Worm (Caenorhabditis elegans) whole organism, L1 larva: ENCODE results near the gene K01D12.1.

Experiments
- ceh-88 ChIP-seq: fragments of 200-800 bp; sonication (Bioruptor generic); IDR thresholded peaks from 2 replicates; pipeline ENCODE4 v1.3.6; 2022; ENCODE audit warnings: missing genetic modification characterization, missing compliant biosample characterization
- efl-1 ChIP-seq, 4 experiments: fragments of 150-350 bp; optimal IDR thresholded peaks in 3 of 4; peaks in 1 of 4; 1 replicate in 1 of 4; 2 replicates in 3 of 4; lab custom pipeline; 2014; ENCODE audit warnings: missing biosample characterization in 2 of 4, missing genetic modification characterization in 2 of 4, missing genetic modification reagents in 2 of 4
- nhr-85 ChIP-seq: sonication (generic microtip); peaks from one replicate; lab custom pipeline; 2016; ENCODE audit warnings: missing genetic modification characterization, inconsistent platforms, missing compliant biosample characterization

ce11 chrV:12412321-12412720, 35.0 kb downstream of the K01D12.1 start:
- TF ChIP-seq nhr-85 (tag; lab: Kevin White, UChicago) (no peak), ceh-88 (GFP tag; lab: Robert Waterston, UW) (no peak), efl-1 (optimal IDR thresholded peaks at IDR 0.05; lab: Kevin White, UChicago) (no peak), efl-1 (GFP tag; optimal IDR thresholded peaks at IDR 0.05 in 1 of 2; lab: Kevin White, UChicago) (peak in 1 of 2 experiments; percentile 87)
